Fruit fly (Drosophila melanogaster) whole organism, embryonic: ENCODE results near the gene IRSp53.

Experiments used
- Abd-B ChIP-seq: fragments of 200-800 bp; sonication (Bioruptor generic); optimal IDR thresholded peaks from 2 replicates; lab custom pipeline; 2018; ENCODE audit warnings: missing biosample characterization, mild to moderate bottlenecking, missing genetic modification characterization, moderate library complexity
- Atf-2 ChIP-seq: fragments of 200-800 bp; sonication (Bioruptor generic); optimal IDR thresholded peaks from 2 replicates; lab custom pipeline; 2016; ENCODE audit warnings: missing biosample characterization, missing genetic modification characterization
- CG11456 ChIP-seq: fragments of 200-800 bp; sonication (Bioruptor generic); IDR thresholded peaks from 3 replicates; pipeline ENCODE4 v1.3.6; 2022; ENCODE audit warnings: missing biosample characterization, missing genetic modification characterization
- CG13287 ChIP-seq: fragments of 200-800 bp; sonication (Bioruptor generic); IDR thresholded peaks from 2 replicates; pipeline ENCODE4 v1.3.6; 2022; ENCODE audit warnings: missing biosample characterization, missing genetic modification characterization; ENCODE audit not compliant: partially characterized antibody
- CG14860 ChIP-seq: fragments of 200-800 bp; sonication (Bioruptor generic); IDR thresholded peaks from 3 replicates; pipeline ENCODE4 v1.3.6; 2022; ENCODE audit warnings: missing biosample characterization, missing genetic modification characterization; ENCODE audit not compliant: partially characterized antibody
- CG15269 ChIP-seq: fragments of 200-800 bp; sonication (Bioruptor generic); optimal IDR thresholded peaks from 2 replicates; lab custom pipeline; 2018; ENCODE audit warnings: missing biosample characterization, mild to moderate bottlenecking, missing genetic modification characterization, moderate library complexity
- CG15514 ChIP-seq: fragments of 200-800 bp; sonication (Bioruptor generic); optimal IDR thresholded peaks from 3 replicates; lab custom pipeline; 2017; ENCODE audit warnings: missing biosample characterization, missing genetic modification characterization, mild to moderate bottlenecking, moderate library complexity, missing genetic modification reagents
- CG17568 ChIP-seq: fragments of 200-800 bp; sonication (Bioruptor generic); optimal IDR thresholded peaks from 2 replicates; lab custom pipeline; 2018; ENCODE audit warnings: missing biosample characterization, mild to moderate bottlenecking, missing genetic modification characterization, moderate library complexity
- CG18476 ChIP-seq: fragments of 200-800 bp; sonication (Bioruptor generic); optimal IDR thresholded peaks from 2 replicates; lab custom pipeline; 2016; ENCODE audit warnings: missing biosample characterization, mild to moderate bottlenecking, missing genetic modification characterization
- CG2120 ChIP-seq: fragments of 200-800 bp; sonication (Bioruptor generic); optimal IDR thresholded peaks from 3 replicates; lab custom pipeline; 2016; ENCODE audit warnings: missing biosample characterization, missing genetic modification characterization
- CG2199 ChIP-seq: fragments of 200-800 bp; sonication (Bioruptor generic); IDR thresholded peaks from 3 replicates; pipeline ENCODE4 v1.3.6; 2022; ENCODE audit warnings: missing biosample characterization, missing genetic modification characterization
- CG2202 ChIP-seq: fragments of 200-800 bp; sonication (Bioruptor generic); optimal IDR thresholded peaks from 2 replicates; lab custom pipeline; 2018; ENCODE audit warnings: missing biosample characterization, mild to moderate bottlenecking, missing genetic modification characterization
- CG30431 ChIP-seq: fragments of 200-800 bp; sonication (Bioruptor generic); optimal IDR thresholded peaks from 2 replicates; lab custom pipeline; 2017; ENCODE audit warnings: missing biosample characterization, missing genetic modification characterization
- CG33213 ChIP-seq: fragments of 200-800 bp; sonication (Bioruptor generic); optimal IDR thresholded peaks from 3 replicates; lab custom pipeline; 2016; ENCODE audit warnings: missing biosample characterization, missing genetic modification characterization
- CG4617 ChIP-seq: fragments of 200-800 bp; sonication (Bioruptor generic); optimal IDR thresholded peaks from 3 replicates; lab custom pipeline; 2016; ENCODE audit warnings: missing biosample characterization, missing genetic modification characterization, borderline replicate concordance
- CG6683 ChIP-seq: fragments of 200-800 bp; sonication (Bioruptor generic); optimal IDR thresholded peaks from 2 replicates; lab custom pipeline; 2017; ENCODE audit warnings: missing biosample characterization, mild to moderate bottlenecking, missing genetic modification characterization, missing genetic modification reagents
- CG6791 ChIP-seq: fragments of 200-800 bp; sonication (Bioruptor generic); IDR thresholded peaks from 3 replicates; pipeline ENCODE4 v1.3.6; 2022; ENCODE audit warnings: missing biosample characterization, missing genetic modification characterization; ENCODE audit not compliant: partially characterized antibody
- CG7963 ChIP-seq: fragments of 200-800 bp; sonication (Bioruptor generic); IDR thresholded peaks from 3 replicates; pipeline ENCODE4 v1.3.6; 2022; ENCODE audit warnings: missing biosample characterization, missing genetic modification characterization; ENCODE audit not compliant: partially characterized antibody
- CG8478 ChIP-seq: fragments of >200 bp; optimal IDR thresholded peaks from 2 replicates; lab custom pipeline; 2018
- CG8765 ChIP-seq: fragments of 200-800 bp; sonication (Bioruptor generic); IDR thresholded peaks from 2 replicates; pipeline ENCODE4 v1.3.6; 2022; ENCODE audit warnings: missing biosample characterization, missing genetic modification characterization
- CG9215 ChIP-seq: fragments of 200-800 bp; sonication (Bioruptor generic); IDR thresholded peaks from 2 replicates; pipeline ENCODE4 v1.3.6; 2022; ENCODE audit warnings: missing biosample characterization, missing genetic modification characterization
- CG9437 ChIP-seq: fragments of 200-800 bp; sonication (Bioruptor generic); optimal IDR thresholded peaks from 2 replicates; lab custom pipeline; 2018; ENCODE audit warnings: missing biosample characterization, mild to moderate bottlenecking, missing genetic modification characterization
- CHES-1-like ChIP-seq: fragments of 200-800 bp; sonication (Bioruptor generic); optimal IDR thresholded peaks from 2 replicates; lab custom pipeline; 2016; ENCODE audit warnings: missing biosample characterization, missing genetic modification characterization
- CTCF ChIP-seq: fragments of 200-800 bp; sonication (Bioruptor generic); optimal IDR thresholded peaks from 2 replicates; lab custom pipeline; 2017; ENCODE audit warnings: missing biosample characterization, mild to moderate bottlenecking, missing genetic modification characterization, moderate library complexity
- HmgZ ChIP-seq: fragments of 200-800 bp; sonication (Bioruptor generic); optimal IDR thresholded peaks from 2 replicates; lab custom pipeline; 2018; ENCODE audit warnings: missing biosample characterization, mild to moderate bottlenecking, missing genetic modification characterization
- Hr51 ChIP-seq, 2 experiments: fragments of 200-800 bp; sonication (Bioruptor generic); optimal IDR thresholded peaks; 2 replicates in 1 of 2; 3 replicates in 1 of 2; lab custom pipeline; 2016 to 2018; ENCODE audit warnings: missing biosample characterization in 2 of 2, missing genetic modification characterization in 2 of 2, mild to moderate bottlenecking in 1 of 2, moderate library complexity in 1 of 2
- Lhr ChIP-seq: fragments of 200-800 bp; sonication (Bioruptor generic); optimal IDR thresholded peaks from 3 replicates; lab custom pipeline; 2017; ENCODE audit warnings: mild to moderate bottlenecking, missing biosample characterization, missing genetic modification reagents, missing genetic modification characterization
- Nf-YB ChIP-seq: fragments of 200-800 bp; sonication (Bioruptor generic); optimal IDR thresholded peaks from 3 replicates; lab custom pipeline; 2019; ENCODE audit warnings: missing biosample characterization, mild to moderate bottlenecking, missing genetic modification characterization, moderate library complexity
- Optix ChIP-seq: fragments of 200-800 bp; sonication (Bioruptor generic); IDR thresholded peaks from 3 replicates; pipeline ENCODE4 v1.3.6; 2022; ENCODE audit warnings: missing biosample characterization, missing genetic modification characterization
- Pdp1 ChIP-seq, 2 experiments: fragments of 200-800 bp; sonication (Bioruptor generic); optimal IDR thresholded peaks; 3 replicates each; lab custom pipeline; 2016; ENCODE audit warnings: missing biosample characterization in 2 of 2, missing genetic modification characterization in 2 of 2, mild to moderate bottlenecking in 1 of 2, moderate library complexity in 1 of 2
- Rx ChIP-seq: fragments of 200-800 bp; sonication (Bioruptor generic); IDR thresholded peaks from 2 replicates; pipeline ENCODE4 v1.3.6; 2022; ENCODE audit warnings: missing biosample characterization, missing genetic modification characterization
- ab ChIP-seq: fragments of 200-800 bp; sonication (Bioruptor generic); optimal IDR thresholded peaks from 2 replicates; lab custom pipeline; 2016; ENCODE audit warnings: missing biosample characterization, missing genetic modification characterization
- amos ChIP-seq: fragments of 200-800 bp; sonication (Bioruptor generic); IDR thresholded peaks from 2 replicates; pipeline ENCODE4 v1.3.6; 2022; ENCODE audit warnings: missing biosample characterization, missing genetic modification characterization; ENCODE audit not compliant: partially characterized antibody
- br ChIP-seq: fragments of >200 bp; optimal IDR thresholded peaks from 2 replicates; lab custom pipeline; 2017
- bsh ChIP-seq, 2 experiments: fragments of 200-800 bp; sonication (Bioruptor generic); optimal IDR thresholded peaks; 2 replicates each; lab custom pipeline; 2017 to 2018; ENCODE audit warnings: mild to moderate bottlenecking in 2 of 2, missing biosample characterization in 2 of 2, missing genetic modification characterization in 2 of 2, moderate library complexity in 1 of 2
- esg ChIP-seq: fragments of 200-800 bp; sonication (Bioruptor generic); conservative IDR thresholded peaks from 2 replicates; pipeline ENCODE4 v1.3.6; 2022; ENCODE audit warnings: missing biosample characterization, missing genetic modification characterization
- exex ChIP-seq: fragments of 200-800 bp; sonication (Bioruptor generic); optimal IDR thresholded peaks from 4 replicates; lab custom pipeline; 2018; ENCODE audit warnings: missing biosample characterization, mild to moderate bottlenecking, missing genetic modification characterization, moderate library complexity
- ind ChIP-seq: fragments of 200-800 bp; sonication (Bioruptor generic); optimal IDR thresholded peaks from 3 replicates; lab custom pipeline; 2016; ENCODE audit warnings: missing biosample characterization, missing genetic modification characterization
- lab ChIP-seq: fragments of 200-800 bp; sonication (Bioruptor generic); optimal IDR thresholded peaks from 3 replicates; lab custom pipeline; 2017; ENCODE audit warnings: missing biosample characterization, missing genetic modification characterization, mild to moderate bottlenecking, moderate library complexity, missing genetic modification reagents
- lola ChIP-seq, 3 experiments: fragments of >200 bp in 2 of 3; fragments of 200-800 bp in 1 of 3; sonication (Bioruptor generic) in 1 of 3; optimal IDR thresholded peaks; 2 replicates each; lab custom pipeline; 2017 to 2019; ENCODE audit warnings: missing biosample characterization in 3 of 3, missing genetic modification characterization in 3 of 3, mild to moderate bottlenecking in 1 of 3, moderate library complexity in 1 of 3
- oc ChIP-seq: fragments of 200-800 bp; sonication (Bioruptor generic); optimal IDR thresholded peaks from 2 replicates; lab custom pipeline; 2018; ENCODE audit warnings: missing biosample characterization, mild to moderate bottlenecking, missing genetic modification characterization, moderate library complexity
- onecut ChIP-seq: fragments of 200-800 bp; sonication (Bioruptor generic); IDR thresholded peaks from 2 replicates; pipeline ENCODE4 v1.3.6; 2022; ENCODE audit warnings: missing biosample characterization, missing genetic modification characterization
- pb ChIP-seq: fragments of 200-800 bp; sonication (Bioruptor generic); optimal IDR thresholded peaks from 3 replicates; lab custom pipeline; 2016; ENCODE audit warnings: missing biosample characterization, missing genetic modification characterization
- pnt ChIP-seq: fragments of 200-800 bp; sonication (Bioruptor generic); optimal IDR thresholded peaks from 3 replicates; lab custom pipeline; 2016; ENCODE audit warnings: missing biosample characterization, missing genetic modification characterization
- pzg ChIP-seq: fragments of 200-800 bp; sonication (Bioruptor generic); optimal IDR thresholded peaks from 3 replicates; lab custom pipeline; 2018; ENCODE audit warnings: missing biosample characterization, mild to moderate bottlenecking, missing genetic modification characterization, moderate library complexity
- run ChIP-seq: fragments of 200-800 bp; sonication (Bioruptor generic); optimal IDR thresholded peaks from 3 replicates; lab custom pipeline; 2018; ENCODE audit warnings: missing biosample characterization, mild to moderate bottlenecking, missing genetic modification characterization
- salm ChIP-seq: fragments of 200-800 bp; sonication (Bioruptor generic); optimal IDR thresholded peaks from 2 replicates; lab custom pipeline; 2018; ENCODE audit warnings: missing biosample characterization, mild to moderate bottlenecking, missing genetic modification characterization
- sens-2 ChIP-seq: fragments of 200-800 bp; sonication (Bioruptor generic); IDR thresholded peaks from 2 replicates; pipeline ENCODE4 v1.3.6; 2022; ENCODE audit warnings: missing biosample characterization, missing genetic modification characterization
- tgo ChIP-seq: fragments of 200-800 bp; sonication (Bioruptor generic); IDR thresholded peaks from 3 replicates; pipeline ENCODE4 v1.3.6; 2022; ENCODE audit warnings: missing biosample characterization, missing genetic modification characterization
- tll ChIP-seq, 2 experiments: fragments of 200-800 bp in 1 of 2; fragments of >200 bp in 1 of 2; sonication (Bioruptor generic) in 1 of 2; optimal IDR thresholded peaks; 2 replicates each; lab custom pipeline; 2017 to 2019; ENCODE audit warnings: missing biosample characterization in 2 of 2, missing genetic modification characterization in 2 of 2, mild to moderate bottlenecking in 1 of 2, moderate library complexity in 1 of 2
- unc-4 ChIP-seq: fragments of 200-800 bp; sonication (Bioruptor generic); IDR thresholded peaks from 2 replicates; pipeline ENCODE4 v1.3.6; 2022; ENCODE audit warnings: missing biosample characterization, missing genetic modification characterization; ENCODE audit not compliant: partially characterized antibody

IRSp53 gene

dm6 chr3L:11107432-11107831 lies 28.4 kb upstream of the IRSp53 start, which contains the start of gene CG32073 (continued):
- TF ChIP-seq oc (tag; lab: Kevin White, UChicago) (no peak), lab (GFP tag; lab: Kevin White, UChicago) (peak; percentile 75), CG9437 (GFP tag; lab: Kevin White, UChicago) (no peak), CG33213 (GFP tag; lab: Kevin White, UChicago) (peak; percentile 34), Lhr (GFP tag; lab: Kevin White, UChicago) (no peak), amos (GFP tag; lab: Robert Waterston, UW) (no peak), pnt (GFP tag; lab: Kevin White, UChicago) (no peak), onecut (GFP tag; lab: Robert Waterston, UW) (no peak), CG2202 (tag; lab: Kevin White, UChicago) (no peak), Rx (GFP tag; lab: Robert Waterston, UW) (no peak), Hr51 (GFP tag; optimal IDR thresholded peaks at IDR 0.05; lab: Kevin White, UChicago) (no peak), br (no peak), CG15269 (tag; lab: Kevin White, UChicago) (no peak), CG4617 (no peak), Pdp1 (GFP tag; optimal IDR thresholded peaks at IDR 0.05; lab: Kevin White, UChicago) (no peak), sens-2 (GFP tag; lab: Robert Waterston, UW) (no peak), CTCF (GFP tag; lab: Kevin White, UChicago) (no peak), CG9215 (GFP tag; lab: Robert Waterston, UW) (no peak), CG6791 (GFP tag; lab: Robert Waterston, UW) (no peak), Optix (GFP tag; lab: Robert Waterston, UW) (no peak), CG15514 (GFP tag; lab: Kevin White, UChicago) (no peak), CG17568 (no peak), CG13287 (GFP tag; lab: Robert Waterston, UW) (no peak), CG7963 (GFP tag; lab: Robert Waterston, UW) (no peak), CG6683 (GFP tag; lab: Kevin White, UChicago) (peak; percentile 40), Nf-YB (GFP tag; lab: Kevin White, UChicago) (no peak), CG8765 (no peak), CG11456 (no peak), CG30431 (GFP tag; lab: Kevin White, UChicago) (no peak), CG2199 (GFP tag; lab: Robert Waterston, UW) (no peak), Atf-2 (GFP tag; lab: Kevin White, UChicago) (no peak), run (no peak), salm (tag; lab: Kevin White, UChicago) (no peak), CG14860 (GFP tag; lab: Robert Waterston, UW) (no peak), ind (GFP tag; lab: Kevin White, UChicago) (no peak), pzg (no peak), bsh (GFP tag; optimal IDR thresholded peaks at IDR 0.05; lab: Kevin White, UChicago) (no peak), tgo (GFP tag; lab: Robert Waterston, UW) (no peak), CG8478 (lab: Kevin White, UChicago) (no peak), exex (tag; lab: Kevin White, UChicago) (no peak), unc-4 (GFP tag; lab: Robert Waterston, UW) (no peak), pb (GFP tag; lab: Kevin White, UChicago) (no peak), CG18476 (GFP tag; lab: Kevin White, UChicago) (no peak), CHES-1-like (GFP tag; lab: Kevin White, UChicago) (no peak), HmgZ (no peak), ab (GFP tag; lab: Kevin White, UChicago) (no peak), lola (GFP tag; optimal IDR thresholded peaks at IDR 0.05; lab: Kevin White, UChicago) (no peak), esg (no peak), Abd-B (GFP tag; lab: Kevin White, UChicago) (no peak), CG2120 (no peak), tll (GFP tag; optimal IDR thresholded peaks at IDR 0.05; lab: Kevin White, UChicago) (no peak)
